Worm (Caenorhabditis elegans) whole organism, L4/young adult: ENCODE results near the gene F41E6.8.

Experiments
- W03F9.2 ChIP-seq: fragments of 150-350 bp; optimal IDR thresholded peaks from 2 replicates; lab custom pipeline; 2014; ENCODE audit warnings: missing biosample characterization, missing genetic modification characterization
- dao-5 ChIP-seq: sonication (generic microtip); optimal IDR thresholded peaks from 2 replicates; lab custom pipeline; 2016; ENCODE audit warnings: missing genotype, missing genetic modification characterization, moderate library complexity, missing compliant biosample characterization
- him-1 ChIP-seq: sonication (generic microtip); optimal IDR thresholded peaks from 2 replicates; lab custom pipeline; 2016; ENCODE audit warnings: missing genotype, missing genetic modification reagents, missing genetic modification characterization, missing compliant biosample characterization

- TF ChIP-seq him-1 (tag; lab: Kevin White, UChicago) (no peak), W03F9.2 (no peak), dao-5 (tag; lab: Kevin White, UChicago) (no peak)
Observed at ce11 chrV:8603272-8603671, 2.0 kb upstream of the F41E6.8 start, which contains the start of gene F41E6.5.
